Fruit fly (Drosophila melanogaster) whole organism, embryonic: Measurements from ENCODE around the gene CG32236.

Experiments
- CG18619 ChIP-seq: fragments of 200-800 bp; sonication (Bioruptor generic); optimal IDR thresholded peaks from 3 replicates; lab custom pipeline; 2017; ENCODE audit warnings: missing biosample characterization, mild to moderate bottlenecking, missing genetic modification characterization
- CG7372 ChIP-seq: fragments of 200-800 bp; sonication (Bioruptor generic); IDR thresholded peaks from 2 replicates; pipeline ENCODE4 v1.3.6; 2022; ENCODE audit warnings: missing biosample characterization, missing genetic modification characterization
- Rx ChIP-seq: fragments of 200-800 bp; sonication (Bioruptor generic); IDR thresholded peaks from 2 replicates; pipeline ENCODE4 v1.3.6; 2022; ENCODE audit warnings: missing biosample characterization, missing genetic modification characterization
- h ChIP-seq: fragments of >200 bp; optimal IDR thresholded peaks from 2 replicates; lab custom pipeline; 2017
- ken ChIP-seq: fragments of 200-800 bp; sonication (Bioruptor generic); IDR thresholded peaks from 3 replicates; pipeline ENCODE4 v1.3.6; 2022; ENCODE audit warnings: missing biosample characterization, missing genetic modification characterization

DNA sequence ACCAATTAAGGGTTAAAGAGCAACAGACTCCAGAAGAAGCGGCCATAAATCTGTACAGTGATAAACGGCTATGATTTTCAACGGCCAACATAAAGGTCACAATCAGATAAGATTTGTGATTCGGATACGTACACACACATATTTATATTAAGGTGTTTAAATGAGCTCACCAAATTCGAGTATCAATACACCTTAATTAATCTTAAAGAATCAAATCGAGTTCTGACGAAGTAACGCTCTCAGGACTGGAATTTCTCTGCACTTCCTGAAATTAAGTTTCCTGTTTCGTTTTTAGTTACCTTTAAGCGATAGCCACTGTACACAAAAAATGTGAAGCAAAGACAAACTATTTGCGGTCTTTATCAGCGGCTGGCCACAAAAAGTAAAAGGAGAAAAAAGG, 43.3 kb downstream of the CG32236 start:
- TF ChIP-seq ken (no peak), CG18619 (GFP tag; lab: Kevin White, UChicago) (no peak), h (lab: Kevin White, UChicago) (no peak), CG7372 (no peak), Rx (GFP tag; lab: Robert Waterston, UW) (no peak)
